Fruit fly (Drosophila melanogaster) whole organism, adult: Measurements from ENCODE around the gene CG33687.
A peak's percentile ranks its signal among the peaks of the same experiment; 100 is the strongest.

ENCODE experiments used
- CG12768 ChIP-seq: fragments of 200-800 bp; sonication (Bioruptor generic); optimal IDR thresholded peaks from 2 replicates; lab custom pipeline; 2017; ENCODE audit warnings: missing biosample characterization, missing genetic modification characterization, mild to moderate bottlenecking, moderate library complexity, missing genetic modification reagents
- CG7101 ChIP-seq: fragments of 200-800 bp; sonication (Bioruptor generic); optimal IDR thresholded peaks from 2 replicates; lab custom pipeline; 2018; ENCODE audit warnings: missing biosample characterization, mild to moderate bottlenecking, missing genetic modification characterization, moderate library complexity
- Crg-1 ChIP-seq: fragments of 200-800 bp; sonication (Bioruptor generic); optimal IDR thresholded peaks from 2 replicates; lab custom pipeline; 2016; ENCODE audit warnings: missing biosample characterization, missing genetic modification characterization
- Hr96 ChIP-seq: fragments of 200-800 bp; sonication (Bioruptor generic); optimal IDR thresholded peaks from 2 replicates; lab custom pipeline; 2016; ENCODE audit warnings: missing biosample characterization, missing genetic modification characterization
- Mnt ChIP-seq: fragments of 200-800 bp; sonication (Bioruptor generic); optimal IDR thresholded peaks from 2 replicates; lab custom pipeline; 2016; ENCODE audit warnings: missing biosample characterization, mild to moderate bottlenecking, missing genetic modification characterization
- bab1 ChIP-seq: fragments of 200-800 bp; sonication (Bioruptor generic); optimal IDR thresholded peaks from 3 replicates; lab custom pipeline; 2019; ENCODE audit warnings: missing biosample characterization, mild to moderate bottlenecking, missing genetic modification characterization, moderate library complexity
- cic ChIP-seq: fragments of 200-800 bp; sonication (Bioruptor generic); optimal IDR thresholded peaks from 2 replicates; lab custom pipeline; 2017; ENCODE audit warnings: missing biosample characterization, mild to moderate bottlenecking, missing genetic modification characterization, moderate library complexity
- cnc ChIP-seq, 2 experiments: fragments of >200 bp; optimal IDR thresholded peaks; 2 replicates each; lab custom pipeline; 2017
- kay ChIP-seq: fragments of 200-800 bp; sonication (Bioruptor generic); peaks from one replicate; lab custom pipeline; 2016; ENCODE audit warnings: missing biosample characterization, missing genetic modification characterization, borderline replicate concordance
- pad ChIP-seq: fragments of 200-800 bp; sonication (Bioruptor generic); optimal IDR thresholded peaks from 3 replicates; lab custom pipeline; 2017; ENCODE audit warnings: missing biosample characterization, missing genetic modification characterization, mild to moderate bottlenecking, moderate library complexity, missing genetic modification reagents

DNA sequence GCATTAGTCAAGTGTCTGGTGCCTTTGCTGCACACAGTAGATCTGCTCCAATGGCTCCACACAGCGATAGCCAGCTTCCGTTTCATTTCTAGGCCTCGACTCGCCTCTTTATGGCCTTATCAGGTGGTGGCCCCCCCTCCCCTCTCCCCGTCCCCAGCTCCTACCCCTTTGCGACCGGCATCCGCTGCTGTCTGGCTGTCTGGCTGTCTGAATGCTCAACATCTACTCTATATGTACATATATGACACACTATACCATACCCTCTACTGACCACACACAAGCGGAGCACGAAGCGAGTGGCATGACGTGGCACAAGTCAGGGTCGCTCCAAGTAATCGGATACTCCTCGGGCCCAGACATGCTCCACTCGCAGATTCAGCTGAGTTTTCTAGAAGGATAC is 39.3 kb upstream of the CG33687 start:
- TF ChIP-seq CG12768 (GFP tag; lab: Kevin White, UChicago), result no peak
- peak; percentile 0 to 62 for TF ChIP-seq cnc (optimal IDR thresholded peaks at IDR 0.05; lab: Kevin White, UChicago)
- TF ChIP-seq cic (GFP tag; lab: Kevin White, UChicago), result peak; percentile 50
- no peak for TF ChIP-seq Mnt (GFP tag; lab: Kevin White, UChicago)
- no peak for TF ChIP-seq bab1 (GFP tag; lab: Kevin White, UChicago)
- no peak for TF ChIP-seq Hr96 (GFP tag; lab: Kevin White, UChicago)
- no peak for TF ChIP-seq CG7101 (tag; lab: Kevin White, UChicago)
- TF ChIP-seq pad, result no peak
- TF ChIP-seq Crg-1 (GFP tag; lab: Kevin White, UChicago), result no peak
- TF ChIP-seq kay (GFP tag; lab: Kevin White, UChicago), result no peak
